Worm (Caenorhabditis elegans): Measurements from ENCODE around the gene srh-212.

The srh-212 gene

ce11 chrV:3633041-3633440 lies 36.1 kb upstream of the srh-212 start, which contains the start of gene F59B1.2:
F59B1.2 (plus strand) TSS chrV:3633341.
- TF ChIP-seq fos-1 (tag; optimal IDR thresholded peaks at IDR 0.05) = no peak
- TF ChIP-seq ceh-16 (tag; optimal IDR thresholded peaks at IDR 0.05) = no peak
- TF ChIP-seq unc-39 (tag; optimal IDR thresholded peaks at IDR 0.05) = no peak
- no peak for TF ChIP-seq nhr-12 (tag; optimal IDR thresholded peaks at IDR 0.05)
- no peak for TF ChIP-seq snpc-4 (tag; optimal IDR thresholded peaks at IDR 0.05)
- TF ChIP-seq nhr-43 (tag; optimal IDR thresholded peaks at IDR 0.05; ENCODE audit: poor library complexity, severe bottlenecking) = no peak
- TF ChIP-seq egl-5 (tag; optimal IDR thresholded peaks at IDR 0.05) = no peak
- TF ChIP-seq ceh-28 (tag; optimal IDR thresholded peaks at IDR 0.05) = no peak
- no peak for TF ChIP-seq mml-1 (tag; optimal IDR thresholded peaks at IDR 0.05)
- TF ChIP-seq mdl-1 (tag; optimal IDR thresholded peaks at IDR 0.05) = no peak
- no peak for TF ChIP-seq ceh-9 (tag; optimal IDR thresholded peaks at IDR 0.05)
- no peak for TF ChIP-seq fkh-2 (tag; optimal IDR thresholded peaks at IDR 0.05)

DNA sequence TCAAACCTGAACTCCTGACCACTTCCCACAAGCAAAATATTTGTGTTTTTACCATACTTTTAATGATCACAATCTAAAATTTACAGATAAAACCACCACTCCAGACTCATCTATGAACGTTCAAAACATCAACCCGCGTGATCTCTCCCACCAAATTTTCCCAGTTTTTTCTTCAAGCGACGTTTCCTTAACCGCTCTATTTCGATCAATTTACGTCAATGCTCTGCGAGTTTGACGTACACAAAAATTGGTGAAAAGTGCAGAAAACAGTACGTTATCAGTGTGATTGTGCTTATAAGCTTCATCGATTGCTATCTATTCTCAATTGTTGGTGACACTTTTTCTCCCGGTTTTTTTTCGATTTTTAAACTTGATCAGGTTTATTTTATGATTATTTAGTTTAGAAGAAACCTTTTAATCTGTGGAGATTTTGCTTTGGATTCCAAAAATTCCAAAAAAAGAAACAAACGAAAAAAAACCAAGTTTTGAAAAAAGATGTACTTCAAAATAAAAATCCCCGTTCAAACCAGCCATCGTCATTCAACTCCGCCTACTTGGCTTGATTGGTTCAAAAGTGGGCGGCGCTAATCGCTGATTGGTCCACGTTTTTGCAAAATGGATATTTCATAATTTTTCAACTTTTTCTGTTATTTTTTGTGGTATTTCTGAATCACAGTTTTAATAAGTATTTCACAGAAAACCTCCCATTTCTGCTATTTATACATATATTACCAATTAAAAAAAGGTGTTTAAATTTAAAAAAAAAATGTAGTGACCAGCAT lies 35.5 kb upstream of the srh-212 start:
- TF ChIP-seq egl-27 (tag; optimal IDR thresholded peaks at IDR 0.05) = no peak
- no peak for TF ChIP-seq elt-1 (tag; optimal IDR thresholded peaks at IDR 0.05)
- TF ChIP-seq ceh-16 (tag; optimal IDR thresholded peaks at IDR 0.05) = no peak
- TF ChIP-seq aly-2 (tag; optimal IDR thresholded peaks at IDR 0.05) = no peak
- TF ChIP-seq eor-1 (tag; optimal IDR thresholded peaks at IDR 0.05) = no peak
- TF ChIP-seq ceh-28 (tag; optimal IDR thresholded peaks at IDR 0.05) = no peak
- TF ChIP-seq elt-2 (tag; optimal IDR thresholded peaks at IDR 0.05) = peak; percentile 94
- TF ChIP-seq nfya-1 (tag; optimal IDR thresholded peaks at IDR 0.05; ENCODE audit: insufficient read depth) = peak; percentile 54
- TF ChIP-seq fkh-2 (tag; optimal IDR thresholded peaks at IDR 0.05) = no peak
- TF ChIP-seq elt-3 (tag; optimal IDR thresholded peaks at IDR 0.05) = no peak
- no peak for TF ChIP-seq ZK546.5 (tag; optimal IDR thresholded peaks at IDR 0.05)
- no peak for TF ChIP-seq ceh-9 (tag; optimal IDR thresholded peaks at IDR 0.05)
- no peak for TF ChIP-seq nhr-237 (tag; optimal IDR thresholded peaks at IDR 0.05)
- TF ChIP-seq nhr-43 (tag; optimal IDR thresholded peaks at IDR 0.05; ENCODE audit: poor library complexity, severe bottlenecking) = no peak
- no peak for TF ChIP-seq egl-5 (tag; optimal IDR thresholded peaks at IDR 0.05)
- TF ChIP-seq fkh-10 (GFP tag; optimal IDR thresholded peaks at IDR 0.05) = no peak
- no peak for TF ChIP-seq sea-2 (GFP tag; optimal IDR thresholded peaks at IDR 0.05)
- no peak for TF ChIP-seq lin-39 (tag; optimal IDR thresholded peaks at IDR 0.05)
- peak; percentile 28 for TF ChIP-seq pha-4 (tag; optimal IDR thresholded peaks at IDR 0.05)
- no peak for TF ChIP-seq nhr-11 (tag; optimal IDR thresholded peaks at IDR 0.05)
- TF ChIP-seq ztf-4 (tag; optimal IDR thresholded peaks at IDR 0.05) = no peak
- no peak for TF ChIP-seq tbx-2 (tag; optimal IDR thresholded peaks at IDR 0.05)
- no peak for TF ChIP-seq nhr-67 (tag; optimal IDR thresholded peaks at IDR 0.05)
- no peak for TF ChIP-seq hmg-11 (tag; optimal IDR thresholded peaks at IDR 0.05)
- TF ChIP-seq pqm-1 (tag; optimal IDR thresholded peaks at IDR 0.05) = peak; percentile 90
- no peak for TF ChIP-seq unc-62 (GFP tag; optimal IDR thresholded peaks at IDR 0.05)
- no peak for TF ChIP-seq nhr-76 (tag; optimal IDR thresholded peaks at IDR 0.05)
- no peak for TF ChIP-seq snpc-4 (tag; optimal IDR thresholded peaks at IDR 0.05)
- no peak for TF ChIP-seq zag-1 (tag; optimal IDR thresholded peaks at IDR 0.05)
- TF ChIP-seq nhr-23 (tag; optimal IDR thresholded peaks at IDR 0.05) = no peak
- no peak for TF ChIP-seq nhr-28 (tag; optimal IDR thresholded peaks at IDR 0.05)
- no peak for TF ChIP-seq daf-12 (tag; optimal IDR thresholded peaks at IDR 0.05)
- no peak for TF ChIP-seq fos-1 (tag; optimal IDR thresholded peaks at IDR 0.05)
- no peak for TF ChIP-seq lin-15B (tag; optimal IDR thresholded peaks at IDR 0.05)
- TF ChIP-seq R02D3.7 (tag; optimal IDR thresholded peaks at IDR 0.05) = no peak
- TF ChIP-seq ama-1 (optimal IDR thresholded peaks at IDR 0.05) = no peak
- no peak for TF ChIP-seq ztf-11 (tag; optimal IDR thresholded peaks at IDR 0.05)
- TF ChIP-seq mdl-1 (tag; optimal IDR thresholded peaks at IDR 0.05) = no peak
- no peak for TF ChIP-seq unc-39 (tag; optimal IDR thresholded peaks at IDR 0.05)
- no peak for TF ChIP-seq lsy-12 (tag; optimal IDR thresholded peaks at IDR 0.05)
- peak; percentile 24 for TF ChIP-seq jun-1 (tag; optimal IDR thresholded peaks at IDR 0.05)
- no peak for TF ChIP-seq nhr-12 (tag; optimal IDR thresholded peaks at IDR 0.05)
- TF ChIP-seq ceh-82 (tag; optimal IDR thresholded peaks at IDR 0.05) = no peak
- TF ChIP-seq skn-1 (tag; optimal IDR thresholded peaks at IDR 0.05) = no peak
